Fruit fly (Drosophila melanogaster) whole organism, pupa: ENCODE data around the gene CG44836.

Experiments
- CG14655 ChIP-seq: fragments of 200-800 bp; sonication (Bioruptor generic); optimal IDR thresholded peaks from 3 replicates; lab custom pipeline; 2017; ENCODE audit warnings: mild to moderate bottlenecking, missing biosample characterization, missing genetic modification reagents, missing genetic modification characterization
- CG15710 ChIP-seq: fragments of 200-800 bp; sonication (Bioruptor generic); optimal IDR thresholded peaks from 2 replicates; lab custom pipeline; 2018; ENCODE audit warnings: missing biosample characterization, mild to moderate bottlenecking, missing genetic modification characterization, moderate library complexity
- CG17806 ChIP-seq: fragments of 200-800 bp; sonication (Bioruptor generic); optimal IDR thresholded peaks from 2 replicates; lab custom pipeline; 2018; ENCODE audit warnings: missing biosample characterization, mild to moderate bottlenecking, missing genetic modification characterization, moderate library complexity
- CG8301 ChIP-seq: fragments of 200-800 bp; sonication (Bioruptor generic); optimal IDR thresholded peaks from 2 replicates; lab custom pipeline; 2018; ENCODE audit warnings: missing biosample characterization, mild to moderate bottlenecking, missing genetic modification characterization
- CG9948 ChIP-seq: fragments of 200-800 bp; sonication (Bioruptor generic); optimal IDR thresholded peaks from 2 replicates; lab custom pipeline; 2018; ENCODE audit warnings: missing biosample characterization, mild to moderate bottlenecking, missing genetic modification characterization, moderate library complexity
- EcR ChIP-seq: fragments of 200-800 bp; sonication (Bioruptor generic); optimal IDR thresholded peaks from 3 replicates; lab custom pipeline; 2019; ENCODE audit warnings: missing biosample characterization, missing genetic modification characterization, mild to moderate bottlenecking, moderate library complexity, missing genetic modification reagents
- Ets98B ChIP-seq: fragments of 200-800 bp; sonication (Bioruptor generic); IDR thresholded peaks from 2 replicates; pipeline ENCODE4 v1.3.6; 2022; ENCODE audit warnings: missing biosample characterization, missing genetic modification characterization
- Pif1A ChIP-seq: fragments of 200-800 bp; sonication (Bioruptor generic); optimal IDR thresholded peaks from 3 replicates; lab custom pipeline; 2016; ENCODE audit warnings: missing biosample characterization, missing genetic modification characterization
- Pif1B ChIP-seq: fragments of 200-800 bp; sonication (Bioruptor generic); optimal IDR thresholded peaks from 3 replicates; lab custom pipeline; 2016; ENCODE audit warnings: missing biosample characterization, missing genetic modification characterization
- Snoo ChIP-seq: fragments of 200-800 bp; sonication (Bioruptor generic); optimal IDR thresholded peaks from 3 replicates; lab custom pipeline; 2017; ENCODE audit warnings: missing biosample characterization, mild to moderate bottlenecking, missing genetic modification characterization, inconsistent platforms
- fd96Ca ChIP-seq: fragments of 200-800 bp; sonication (Bioruptor generic); IDR thresholded peaks from 3 replicates; pipeline ENCODE4 v1.3.6; 2022; ENCODE audit warnings: missing biosample characterization, missing genetic modification characterization
- rn ChIP-seq: fragments of 200-800 bp; sonication (Bioruptor generic); IDR thresholded peaks from 2 replicates; pipeline ENCODE4 v1.3.6; 2022; ENCODE audit warnings: missing biosample characterization, missing genetic modification characterization

DNA sequence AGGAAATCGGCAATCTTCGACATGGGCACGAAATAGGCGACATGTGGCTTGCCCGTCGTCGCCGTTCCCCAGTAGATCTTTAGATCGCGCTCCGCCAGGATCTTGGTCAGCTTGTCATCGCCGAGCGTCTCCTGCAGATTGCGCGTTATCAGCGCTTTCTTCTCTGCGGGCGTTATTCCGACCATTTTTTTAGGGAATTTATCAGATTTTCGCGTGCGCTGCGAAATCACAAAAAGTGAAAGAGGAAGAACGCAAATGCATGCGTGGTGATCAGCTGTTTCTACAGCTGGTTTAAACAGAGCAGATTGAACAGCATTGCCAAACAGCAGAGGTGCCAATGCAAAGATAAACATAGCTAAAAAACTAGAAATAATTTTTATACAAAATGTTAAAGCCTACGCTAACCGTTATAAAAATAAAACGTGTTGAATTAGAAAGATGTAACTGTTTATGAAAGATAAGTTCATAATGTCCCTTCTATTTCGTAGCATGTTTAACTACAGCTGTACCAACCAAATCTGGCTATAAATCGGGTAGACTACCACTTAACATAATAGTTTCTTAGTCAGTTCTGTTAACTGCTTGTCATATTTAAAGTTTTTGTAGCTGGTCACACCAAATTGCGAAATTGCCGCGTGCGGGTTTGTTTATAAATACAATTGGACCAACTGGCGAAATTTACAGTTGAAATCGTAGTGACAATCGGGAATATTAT, 19.1 kb upstream of the CG44836 start, which contains the start of the genes TyrRS and CG33158:
- no peak for TF ChIP-seq rn (GFP tag; lab: Robert Waterston, UW)
- TF ChIP-seq Pif1B = no peak
- TF ChIP-seq CG8301 (tag; lab: Kevin White, UChicago) = no peak
- TF ChIP-seq Pif1A (GFP tag; lab: Kevin White, UChicago) = no peak
- no peak for TF ChIP-seq CG9948
- no peak for TF ChIP-seq CG15710 (tag; lab: Kevin White, UChicago)
- no peak for TF ChIP-seq CG17806
- TF ChIP-seq Snoo = no peak
- no peak for TF ChIP-seq Ets98B (GFP tag; lab: Robert Waterston, UW)
- no peak for TF ChIP-seq EcR (GFP tag; lab: Kevin White, UChicago)
- TF ChIP-seq CG14655 (GFP tag; lab: Kevin White, UChicago) = no peak
- TF ChIP-seq fd96Ca = no peak
